Worm (Caenorhabditis elegans): ENCODE results near the gene Y54G2A.41.
A peak's percentile ranks its signal among the peaks of the same experiment; 100 is the strongest.

Y54G2A.41 gene

ce11 chrIV:2775992-2776630, 24.4 kb downstream of the Y54G2A.41 start (continued):
- no peak for TF ChIP-seq nhr-77 (tag; optimal IDR thresholded peaks at IDR 0.05)
- TF ChIP-seq mdt-29 (GFP tag; IDR thresholded peaks at IDR 0.05), result no peak
- TF ChIP-seq nhr-48 (tag; optimal IDR thresholded peaks at IDR 0.05), result no peak
- peak; percentile 80 for TF ChIP-seq set-16 (GFP tag; IDR thresholded peaks at IDR 0.05)
- no peak for TF ChIP-seq lin-38 (GFP tag; IDR thresholded peaks at IDR 0.05)
- no peak for TF ChIP-seq F49E8.2 (tag; optimal IDR thresholded peaks at IDR 0.05; ENCODE audit: borderline replicate concordance)
- 0 out of 2 replicates have a peak, but pooled peaks have one; percentile 42 for TF ChIP-seq lin-1 (GFP tag; IDR thresholded peaks at IDR 0.05)
- peak; percentile 70; the same call in 1 of the 2 replicates for TF ChIP-seq egl-43 (GFP tag; IDR thresholded peaks at IDR 0.05)
- no peak for TF ChIP-seq pqm-1 (tag; optimal IDR thresholded peaks at IDR 0.05)
- no peak for TF ChIP-seq cey-2 (tag; optimal IDR thresholded peaks at IDR 0.05; ENCODE audit: borderline replicate concordance, insufficient read depth)
- TF ChIP-seq mxl-3 (GFP tag; optimal IDR thresholded peaks at IDR 0.05), result no peak
- TF ChIP-seq zag-1 (tag; optimal IDR thresholded peaks at IDR 0.05), result no peak
- no peak for TF ChIP-seq unc-130 (GFP tag; optimal IDR thresholded peaks at IDR 0.05)
- no peak for TF ChIP-seq daf-12 (tag; optimal IDR thresholded peaks at IDR 0.05)
- TF ChIP-seq hif-1 (tag; optimal IDR thresholded peaks at IDR 0.05), result peak in 1 of 2 experiments; percentile 29
- TF ChIP-seq nhr-76 (tag; optimal IDR thresholded peaks at IDR 0.05), result no peak
- TF ChIP-seq mep-1 (tag; optimal IDR thresholded peaks at IDR 0.05), result peak; percentile 3
- no peak for TF ChIP-seq unc-39 (tag; optimal IDR thresholded peaks at IDR 0.05)
- peak; percentile 74 for TF ChIP-seq hmg-1.1 (GFP tag; IDR thresholded peaks at IDR 0.05)
- TF ChIP-seq nhr-41 (GFP tag; IDR thresholded peaks at IDR 0.05), result no peak
- TF ChIP-seq lin-13 (GFP tag; optimal IDR thresholded peaks at IDR 0.05), result no peak
- TF ChIP-seq php-3 (GFP tag; IDR thresholded peaks at IDR 0.05), result no peak
- peak; percentile 58; the same call in 1 of the 2 replicates for TF ChIP-seq ctbp-1 (GFP tag; IDR thresholded peaks at IDR 0.05)
- no peak for TF ChIP-seq sdz-12 (GFP tag; optimal IDR thresholded peaks at IDR 0.05)
- TF ChIP-seq nhr-42 (GFP tag; IDR thresholded peaks at IDR 0.05), result no peak
- TF ChIP-seq R02D3.7 (tag; optimal IDR thresholded peaks at IDR 0.05), result no peak
- no peak for TF ChIP-seq F37D6.2 (tag; optimal IDR thresholded peaks at IDR 0.05)
- no peak for TF ChIP-seq arid-1 (GFP tag; conservative IDR thresholded peaks at IDR 0.05)
- TF ChIP-seq duxl-1 (tag; optimal IDR thresholded peaks at IDR 0.05; ENCODE audit: poor library complexity), result no peak
- no peak for TF ChIP-seq dmd-8 (GFP tag; IDR thresholded peaks at IDR 0.05)
- TF ChIP-seq F10B5.3 (tag; optimal IDR thresholded peaks at IDR 0.05), result no peak
- TF ChIP-seq dmd-6 (GFP tag; IDR thresholded peaks at IDR 0.05), result 0 out of 2 replicates have a peak, but pooled peaks have one; percentile 15
- no peak for TF ChIP-seq mdl-1 (tag; optimal IDR thresholded peaks at IDR 0.05)
- no peak for TF ChIP-seq ceh-28 (tag; optimal IDR thresholded peaks at IDR 0.05)
- TF ChIP-seq Y75B8A.6 (GFP tag; IDR thresholded peaks at IDR 0.05), result no peak
- no peak for TF ChIP-seq Y105C5A.15 (GFP tag; IDR thresholded peaks at IDR 0.05)
- TF ChIP-seq tag-97 (GFP tag; IDR thresholded peaks at IDR 0.05), result no peak
- no peak for TF ChIP-seq nhr-111 (GFP tag; optimal IDR thresholded peaks at IDR 0.05)
- TF ChIP-seq ceh-82 (tag; optimal IDR thresholded peaks at IDR 0.05), result no peak
- TF ChIP-seq zfp-3 (GFP tag; conservative IDR thresholded peaks at IDR 0.05), result no peak
- no peak for TF ChIP-seq T26A8.4 (GFP tag; IDR thresholded peaks at IDR 0.05)
- TF ChIP-seq fkh-10 (GFP tag; optimal IDR thresholded peaks at IDR 0.05), result peak; percentile 5
- no peak for TF ChIP-seq ces-1 (GFP tag; optimal IDR thresholded peaks at IDR 0.05)
- TF ChIP-seq nhr-11 (tag; optimal IDR thresholded peaks at IDR 0.05), result peak; percentile 22
- TF ChIP-seq zfp-2 (tag; optimal IDR thresholded peaks at IDR 0.05), result no peak
- TF ChIP-seq attf-4 (tag; optimal IDR thresholded peaks at IDR 0.05), result no peak
- TF ChIP-seq jun-1 (tag; optimal IDR thresholded peaks at IDR 0.05), result no peak
- peak; percentile 7 for TF ChIP-seq dve-1 (tag; optimal IDR thresholded peaks at IDR 0.05; ENCODE audit: insufficient read depth)
- no peak for TF ChIP-seq dpl-1 (GFP tag; optimal IDR thresholded peaks at IDR 0.05)
- TF ChIP-seq lsy-2 (tag; optimal IDR thresholded peaks at IDR 0.05), result no peak
- TF ChIP-seq nhr-10 (tag; optimal IDR thresholded peaks at IDR 0.05), result no peak
